Fruit fly (Drosophila melanogaster) whole organism, embryonic: Measurements from ENCODE around the gene svr.

Experiments used
- Ada2b ChIP-seq: fragments of 200-800 bp; sonication (Bioruptor generic); IDR thresholded peaks from 2 replicates; pipeline ENCODE4 v1.3.6; 2022; ENCODE audit warnings: missing biosample characterization, missing genetic modification characterization
- Atf6 ChIP-seq: fragments of 200-800 bp; sonication (Bioruptor generic); IDR thresholded peaks from 2 replicates; pipeline ENCODE4 v1.3.6; 2022; ENCODE audit warnings: missing biosample characterization, missing genetic modification characterization
- B-H1 ChIP-seq: fragments of 200-800 bp; sonication (Bioruptor generic); IDR thresholded peaks from 3 replicates; pipeline ENCODE4 v1.3.6; 2022; ENCODE audit warnings: missing biosample characterization, missing genetic modification characterization
- CG13123 ChIP-seq: fragments of 200-800 bp; sonication (Bioruptor generic); optimal IDR thresholded peaks from 2 replicates; lab custom pipeline; 2016; ENCODE audit warnings: missing biosample characterization, missing genetic modification characterization
- CG14965 ChIP-seq: fragments of 200-800 bp; sonication (Bioruptor generic); optimal IDR thresholded peaks from 2 replicates; lab custom pipeline; 2016; ENCODE audit warnings: missing biosample characterization, missing genetic modification characterization, borderline replicate concordance
- CG1529 ChIP-seq: fragments of 200-800 bp; sonication (Bioruptor generic); optimal IDR thresholded peaks from 3 replicates; lab custom pipeline; 2018; ENCODE audit warnings: missing biosample characterization, missing genetic modification characterization
- CG15696 ChIP-seq: fragments of 200-800 bp; sonication (Bioruptor generic); optimal IDR thresholded peaks from 2 replicates; lab custom pipeline; 2019; ENCODE audit warnings: missing biosample characterization, mild to moderate bottlenecking, missing genetic modification characterization, moderate library complexity
- CG17612 ChIP-seq: fragments of 200-800 bp; sonication (Bioruptor generic); IDR thresholded peaks from 2 replicates; pipeline ENCODE4 v1.3.6; 2022; ENCODE audit warnings: missing biosample characterization, missing genetic modification characterization
- CG1832 ChIP-seq: fragments of 200-800 bp; sonication (Bioruptor generic); optimal IDR thresholded peaks from 2 replicates; lab custom pipeline; 2017; ENCODE audit warnings: missing biosample characterization, mild to moderate bottlenecking, missing genetic modification characterization, inconsistent platforms
- CG18764 ChIP-seq: fragments of 200-800 bp; sonication (Bioruptor generic); optimal IDR thresholded peaks from 3 replicates; lab custom pipeline; 2016; ENCODE audit warnings: missing biosample characterization, missing genetic modification characterization
- CG31224 ChIP-seq: fragments of 200-800 bp; sonication (Bioruptor generic); IDR thresholded peaks from 2 replicates; pipeline ENCODE4 v1.3.6; 2022; ENCODE audit warnings: missing biosample characterization, missing genetic modification characterization
- CG32772 ChIP-seq: fragments of 200-800 bp; sonication (Bioruptor generic); IDR thresholded peaks from 2 replicates; pipeline ENCODE4 v1.3.6; 2022; ENCODE audit warnings: missing biosample characterization, missing genetic modification characterization
- CG3281 ChIP-seq: fragments of 200-800 bp; sonication (Bioruptor generic); optimal IDR thresholded peaks from 3 replicates; lab custom pipeline; 2017; ENCODE audit warnings: missing biosample characterization, mild to moderate bottlenecking, missing genetic modification characterization
- CG6689 ChIP-seq: fragments of 200-800 bp; sonication (Bioruptor generic); IDR thresholded peaks from 2 replicates; pipeline ENCODE4 v1.3.6; 2022; ENCODE audit warnings: missing biosample characterization, missing genetic modification characterization
- CG6765 ChIP-seq: fragments of 200-800 bp; sonication (Bioruptor generic); optimal IDR thresholded peaks from 3 replicates; lab custom pipeline; 2017; ENCODE audit warnings: missing biosample characterization, mild to moderate bottlenecking, missing genetic modification characterization
- CG6791 ChIP-seq: fragments of 200-800 bp; sonication (Bioruptor generic); IDR thresholded peaks from 3 replicates; pipeline ENCODE4 v1.3.6; 2022; ENCODE audit warnings: missing biosample characterization, missing genetic modification characterization; ENCODE audit not compliant: partially characterized antibody
- CG8924 ChIP-seq: fragments of 200-800 bp; optimal IDR thresholded peaks from 3 replicates; lab custom pipeline; 2019; ENCODE audit warnings: missing biosample characterization, mild to moderate bottlenecking, missing genetic modification characterization, moderate library complexity
- CG9727 ChIP-seq: fragments of 200-800 bp; sonication (Bioruptor generic); optimal IDR thresholded peaks from 3 replicates; lab custom pipeline; 2017; ENCODE audit warnings: missing biosample characterization, mild to moderate bottlenecking, missing genetic modification characterization
- CG9797 ChIP-seq: fragments of 200-800 bp; sonication (Bioruptor generic); optimal IDR thresholded peaks from 3 replicates; lab custom pipeline; 2018; ENCODE audit warnings: missing biosample characterization, mild to moderate bottlenecking, missing genetic modification characterization
- Camta ChIP-seq: fragments of 200-800 bp; sonication (Bioruptor generic); optimal IDR thresholded peaks from 2 replicates; lab custom pipeline; 2016; ENCODE audit warnings: missing biosample characterization, missing genetic modification characterization
- CoRest ChIP-seq: fragments of 200-800 bp; sonication (Bioruptor generic); optimal IDR thresholded peaks from 3 replicates; lab custom pipeline; 2018; ENCODE audit warnings: missing biosample characterization, mild to moderate bottlenecking, missing genetic modification characterization, moderate library complexity
- Elba2 ChIP-seq: fragments of 200-800 bp; sonication (Bioruptor generic); optimal IDR thresholded peaks from 3 replicates; lab custom pipeline; 2016; ENCODE audit warnings: missing biosample characterization, missing genetic modification characterization
- HLHmδ ChIP-seq: fragments of 200-800 bp; sonication (Bioruptor generic); optimal IDR thresholded peaks from 2 replicates; lab custom pipeline; 2018; ENCODE audit warnings: missing biosample characterization, mild to moderate bottlenecking, missing genetic modification characterization, moderate library complexity
- Ssrp ChIP-seq: fragments of 200-800 bp; sonication (Bioruptor generic); optimal IDR thresholded peaks from 2 replicates; lab custom pipeline; 2018; ENCODE audit warnings: missing biosample characterization, mild to moderate bottlenecking, missing genetic modification characterization, moderate library complexity
- Xbp1 ChIP-seq: fragments of 200-800 bp; sonication (Bioruptor generic); optimal IDR thresholded peaks from 3 replicates; lab custom pipeline; 2016; ENCODE audit warnings: missing biosample characterization, mild to moderate bottlenecking, missing genetic modification characterization
- ab ChIP-seq: fragments of 200-800 bp; sonication (Bioruptor generic); optimal IDR thresholded peaks from 2 replicates; lab custom pipeline; 2016; ENCODE audit warnings: missing biosample characterization, missing genetic modification characterization
- ac ChIP-seq: fragments of 200-800 bp; sonication (Bioruptor generic); optimal IDR thresholded peaks from 3 replicates; lab custom pipeline; 2017; ENCODE audit warnings: missing biosample characterization, mild to moderate bottlenecking, missing genetic modification characterization
- ase ChIP-seq: fragments of 200-800 bp; sonication (Bioruptor generic); IDR thresholded peaks from 3 replicates; pipeline ENCODE4 v1.3.6; 2022; ENCODE audit warnings: missing biosample characterization, missing genetic modification characterization
- ato ChIP-seq: fragments of 200-800 bp; sonication (Bioruptor generic); IDR thresholded peaks from 2 replicates; pipeline ENCODE4 v1.3.6; 2022; ENCODE audit warnings: missing biosample characterization, missing genetic modification characterization; ENCODE audit not compliant: partially characterized antibody
- bcd ChIP-seq: fragments of 200-800 bp; sonication (Bioruptor generic); optimal IDR thresholded peaks from 2 replicates; lab custom pipeline; 2017; ENCODE audit warnings: missing biosample characterization, mild to moderate bottlenecking, missing genetic modification characterization
- chif ChIP-seq, 2 experiments: fragments of 200-800 bp; sonication (Bioruptor generic); optimal IDR thresholded peaks; 3 replicates each; lab custom pipeline; 2016; ENCODE audit warnings: missing biosample characterization in 2 of 2, missing genetic modification characterization in 2 of 2
- crc ChIP-seq: fragments of 200-800 bp; sonication (Bioruptor generic); optimal IDR thresholded peaks from 2 replicates; lab custom pipeline; 2016; ENCODE audit warnings: missing biosample characterization, missing genetic modification characterization
- crol ChIP-seq: fragments of 200-800 bp; sonication (Bioruptor generic); IDR thresholded peaks from 2 replicates; pipeline ENCODE4 v1.3.6; 2022; ENCODE audit warnings: missing biosample characterization, missing genetic modification characterization
- disco-r ChIP-seq: fragments of 200-800 bp; sonication (Bioruptor generic); optimal IDR thresholded peaks from 2 replicates; lab custom pipeline; 2016; ENCODE audit warnings: missing biosample characterization, missing genetic modification characterization
- dmrt11E ChIP-seq: fragments of 200-800 bp; sonication (Bioruptor generic); optimal IDR thresholded peaks from 3 replicates; lab custom pipeline; 2018; ENCODE audit warnings: missing biosample characterization, mild to moderate bottlenecking, missing genetic modification characterization, moderate library complexity
- gce ChIP-seq: fragments of 200-800 bp; sonication (Bioruptor generic); IDR thresholded peaks from 3 replicates; pipeline ENCODE4 v1.3.6; 2022; ENCODE audit warnings: missing biosample characterization, missing genetic modification characterization
- grn ChIP-seq: fragments of 200-800 bp; sonication (Bioruptor generic); optimal IDR thresholded peaks from 3 replicates; lab custom pipeline; 2017; ENCODE audit warnings: missing biosample characterization, missing genetic modification characterization
- knrl ChIP-seq: fragments of 200-800 bp; sonication (Bioruptor generic); IDR thresholded peaks from 3 replicates; pipeline ENCODE4 v1.3.6; 2022; ENCODE audit warnings: missing biosample characterization, missing genetic modification characterization; ENCODE audit not compliant: partially characterized antibody
- lbe ChIP-seq: fragments of 200-800 bp; sonication (Bioruptor generic); optimal IDR thresholded peaks from 2 replicates; lab custom pipeline; 2016; ENCODE audit warnings: missing biosample characterization, mild to moderate bottlenecking, missing genetic modification characterization
- maf-S ChIP-seq: fragments of 200-800 bp; sonication (Bioruptor generic); optimal IDR thresholded peaks from 2 replicates; lab custom pipeline; 2016; ENCODE audit warnings: missing biosample characterization, missing genetic modification characterization
- nerfin-1 ChIP-seq: fragments of 200-800 bp; sonication (Bioruptor generic); optimal IDR thresholded peaks from 3 replicates; lab custom pipeline; 2019; ENCODE audit warnings: missing biosample characterization, mild to moderate bottlenecking, missing genetic modification characterization, moderate library complexity
- nom ChIP-seq: fragments of 200-800 bp; sonication (Bioruptor generic); optimal IDR thresholded peaks from 2 replicates; lab custom pipeline; 2017; ENCODE audit warnings: missing biosample characterization, missing genetic modification characterization, mild to moderate bottlenecking, moderate library complexity, missing genetic modification reagents
- pnt ChIP-seq: fragments of 200-800 bp; sonication (Bioruptor generic); optimal IDR thresholded peaks from 3 replicates; lab custom pipeline; 2016; ENCODE audit warnings: missing biosample characterization, missing genetic modification characterization
- pros ChIP-seq: fragments of 200-800 bp; sonication (Bioruptor generic); optimal IDR thresholded peaks from 3 replicates; lab custom pipeline; 2019; ENCODE audit warnings: missing biosample characterization, mild to moderate bottlenecking, missing genetic modification characterization, moderate library complexity
- row ChIP-seq: fragments of 200-800 bp; sonication (Bioruptor generic); IDR thresholded peaks from 3 replicates; pipeline ENCODE4 v1.3.6; 2022; ENCODE audit warnings: missing biosample characterization, missing genetic modification characterization
- sd ChIP-seq: fragments of 200-800 bp; sonication (Bioruptor generic); optimal IDR thresholded peaks from 3 replicates; lab custom pipeline; 2018; ENCODE audit warnings: missing biosample characterization, mild to moderate bottlenecking, missing genetic modification characterization, moderate library complexity
- twi ChIP-seq: fragments of 200-800 bp; optimal IDR thresholded peaks from 2 replicates; lab custom pipeline; 2019; ENCODE audit warnings: missing biosample characterization, mild to moderate bottlenecking, missing genetic modification characterization, moderate library complexity
- zen2 ChIP-seq: fragments of 200-800 bp; sonication (Bioruptor generic); IDR thresholded peaks from 3 replicates; pipeline ENCODE4 v1.3.6; 2022; ENCODE audit warnings: missing biosample characterization, missing genetic modification characterization; ENCODE audit not compliant: partially characterized antibody

Gene svr

dm6 chrX:452716-453115 is 43.5 kb upstream of the svr start:
- TF ChIP-seq dmrt11E (tag; lab: Kevin White, UChicago) (peak; percentile 5), Camta (GFP tag; lab: Kevin White, UChicago) (no peak), chif (GFP tag; optimal IDR thresholded peaks at IDR 0.05; lab: Kevin White, UChicago) (peak in 1 of 2 experiments; percentile 4)

- TF ChIP-seq CG13123 (GFP tag; lab: Kevin White, UChicago) (no peak), twi (peak; percentile 50), ase (0 out of 3 replicates have a peak, but pooled peaks have one; percentile 59), pros (GFP tag; lab: Kevin White, UChicago) (peak; percentile 85), HLHmδ (GFP tag; lab: Kevin White, UChicago) (peak; percentile 42), CG6791 (GFP tag; lab: Robert Waterston, UW) (0 out of 3 replicates have a peak, but pooled peaks have one; percentile 23), gce (GFP tag; lab: Robert Waterston, UW) (no peak), ac (peak; percentile 81), ato (no peak), CG1832 (GFP tag; lab: Kevin White, UChicago) (peak; percentile 63)
These were observed 39.3 kb upstream of the svr start for dm6 chrX:456959-457358.

dm6 chrX:457803-458202 is 38.4 kb upstream of the svr start:
- no peak for TF ChIP-seq zen2 (GFP tag; lab: Robert Waterston, UW)
- no peak for TF ChIP-seq CG6765 (GFP tag; lab: Kevin White, UChicago)
- TF ChIP-seq row (GFP tag; lab: Robert Waterston, UW): peak; percentile 52; the same call in 2 of the 3 replicates
- TF ChIP-seq nom: no peak
- no peak for TF ChIP-seq CG32772 (GFP tag; lab: Robert Waterston, UW)
- no peak for TF ChIP-seq ab (GFP tag; lab: Kevin White, UChicago)
- peak; percentile 34 for TF ChIP-seq Ssrp (tag; lab: Kevin White, UChicago)
- TF ChIP-seq CG31224 (GFP tag; lab: Robert Waterston, UW): no peak
- TF ChIP-seq CG14965 (GFP tag; lab: Kevin White, UChicago): no peak
- no peak for TF ChIP-seq knrl (GFP tag; lab: Robert Waterston, UW)
- no peak for TF ChIP-seq lbe (GFP tag; lab: Kevin White, UChicago)
- TF ChIP-seq B-H1: no peak
- peak; percentile 21 for TF ChIP-seq CoRest
- TF ChIP-seq CG1529 (GFP tag; lab: Kevin White, UChicago): no peak
- no peak for TF ChIP-seq sd (tag; lab: Kevin White, UChicago)
- TF ChIP-seq Xbp1: no peak
- TF ChIP-seq CG3281 (GFP tag; lab: Kevin White, UChicago): no peak
- 0 out of 2 replicates have a peak, but pooled peaks have one; percentile 7 for TF ChIP-seq CG6689
- TF ChIP-seq Ada2b: no peak
- TF ChIP-seq CG18764 (GFP tag; lab: Kevin White, UChicago): no peak
- TF ChIP-seq crc (GFP tag; lab: Kevin White, UChicago): no peak
- TF ChIP-seq CG15696 (tag; lab: Kevin White, UChicago): peak; percentile 92
- TF ChIP-seq bcd (GFP tag; lab: Kevin White, UChicago): peak; percentile 8
- no peak for TF ChIP-seq disco-r (GFP tag; lab: Kevin White, UChicago)
- TF ChIP-seq Elba2 (GFP tag; lab: Kevin White, UChicago): no peak
- peak; percentile 60 for TF ChIP-seq CG8924 (tag; lab: Kevin White, UChicago)
- TF ChIP-seq crol (GFP tag; lab: Robert Waterston, UW): no peak
- TF ChIP-seq CG17612: no peak
- TF ChIP-seq pnt: no peak
- TF ChIP-seq grn (GFP tag; lab: Kevin White, UChicago): no peak
- no peak for TF ChIP-seq Atf6
- TF ChIP-seq CG9727: peak; percentile 85
- TF ChIP-seq maf-S (GFP tag; lab: Kevin White, UChicago): no peak
- peak; percentile 21 for TF ChIP-seq nerfin-1 (tag; lab: Kevin White, UChicago)
- no peak for TF ChIP-seq CG9797 (GFP tag; lab: Kevin White, UChicago)
- TF ChIP-seq CG6791 (GFP tag; lab: Robert Waterston, UW): no peak
